Worm (Caenorhabditis elegans) whole organism, L2 larva: ENCODE results near the gene F59A1.16.

Experiments
- F13H6.1 ChIP-seq: sonication (generic microtip); optimal IDR thresholded peaks from 2 replicates; lab custom pipeline; 2016; ENCODE audit warnings: missing genetic modification characterization, missing compliant biosample characterization
- R02D3.7 ChIP-seq: fragments of 150-350 bp; optimal IDR thresholded peaks from 2 replicates; lab custom pipeline; 2014; ENCODE audit warnings: missing biosample characterization, missing genetic modification characterization
- Y55F3AM.14 ChIP-seq: fragments of 200-800 bp; sonication (Bioruptor generic); optimal IDR thresholded peaks from 2 replicates; lab custom pipeline; 2018; ENCODE audit warnings: mild to moderate bottlenecking, missing genetic modification characterization, missing compliant biosample characterization
- alr-1 ChIP-seq: fragments of 150-350 bp; optimal IDR thresholded peaks from 2 replicates; lab custom pipeline; 2014; ENCODE audit warnings: missing biosample characterization, missing genetic modification characterization
- aly-2 ChIP-seq: fragments of 150-350 bp; optimal IDR thresholded peaks from 2 replicates; lab custom pipeline; 2014; ENCODE audit warnings: missing biosample characterization, missing genetic modification characterization
- blmp-1 ChIP-seq: sonication (generic microtip); optimal IDR thresholded peaks from 2 replicates; lab custom pipeline; 2017; ENCODE audit warnings: missing genetic modification characterization, mild to moderate bottlenecking, missing compliant biosample characterization, antibody characterized with exemption, moderate library complexity; ENCODE audit not compliant: insufficient read depth
- ceh-16 ChIP-seq: fragments of 150-350 bp; optimal IDR thresholded peaks from 2 replicates; lab custom pipeline; 2014; ENCODE audit warnings: missing biosample characterization, missing genetic modification characterization
- ceh-82 ChIP-seq: fragments of 150-350 bp; optimal IDR thresholded peaks from 2 replicates; lab custom pipeline; 2014; ENCODE audit warnings: missing biosample characterization, missing genetic modification characterization
- crh-2 ChIP-seq: sonication (generic microtip); optimal IDR thresholded peaks from 2 replicates; lab custom pipeline; 2017; ENCODE audit warnings: missing biosample characterization, missing genetic modification characterization
- dmd-4 ChIP-seq: sonication (generic microtip); optimal IDR thresholded peaks from 2 replicates; lab custom pipeline; 2017; ENCODE audit warnings: missing biosample characterization, missing genetic modification characterization
- elt-1 ChIP-seq: fragments of 150-350 bp; optimal IDR thresholded peaks from 2 replicates; lab custom pipeline; 2014; ENCODE audit warnings: missing biosample characterization, missing genetic modification characterization
- fos-1 ChIP-seq: fragments of 150-350 bp; optimal IDR thresholded peaks from 2 replicates; lab custom pipeline; 2014; ENCODE audit warnings: missing biosample characterization, missing genetic modification characterization
- gmeb-1 ChIP-seq: fragments of 150-350 bp; optimal IDR thresholded peaks from 2 replicates; lab custom pipeline; 2014; ENCODE audit warnings: missing biosample characterization, missing genetic modification characterization
- lin-13 ChIP-seq: fragments of 150-350 bp; optimal IDR thresholded peaks from 2 replicates; lab custom pipeline; 2014; ENCODE audit warnings: missing biosample characterization, missing genetic modification reagents, missing genetic modification characterization
- lin-39 ChIP-seq: fragments of 150-350 bp; optimal IDR thresholded peaks from 2 replicates; lab custom pipeline; 2014; ENCODE audit warnings: missing biosample characterization, missing genetic modification reagents, missing genetic modification characterization
- mab-5 ChIP-seq: fragments of 150-350 bp; optimal IDR thresholded peaks from 2 replicates; lab custom pipeline; 2014; ENCODE audit warnings: missing biosample characterization, missing genetic modification characterization
- mbf-1 ChIP-seq: sonication (generic microtip); optimal IDR thresholded peaks from 2 replicates; lab custom pipeline; 2017; ENCODE audit warnings: missing biosample characterization, missing genetic modification characterization
- mdl-1 ChIP-seq, 2 experiments: fragments of 150-350 bp in 1 of 2; sonication (generic microtip) in 1 of 2; optimal IDR thresholded peaks; 2 replicates each; lab custom pipeline; 2017; ENCODE audit warnings: missing biosample characterization in 2 of 2, missing genetic modification characterization in 2 of 2
- nhr-12 ChIP-seq: fragments of 150-350 bp; optimal IDR thresholded peaks from 2 replicates; lab custom pipeline; 2014; ENCODE audit warnings: missing biosample characterization, missing genetic modification characterization
- nhr-23 ChIP-seq: fragments of 150-350 bp; optimal IDR thresholded peaks from 2 replicates; lab custom pipeline; 2014; ENCODE audit warnings: missing biosample characterization, missing genetic modification reagents, missing genetic modification characterization
- nhr-237 ChIP-seq: fragments of 150-350 bp; optimal IDR thresholded peaks from 2 replicates; lab custom pipeline; 2014; ENCODE audit warnings: missing biosample characterization, missing genetic modification characterization
- nhr-25 ChIP-seq: fragments of 150-350 bp; sonication (generic microtip); optimal IDR thresholded peaks from 3 replicates; lab custom pipeline; 2014; ENCODE audit warnings: missing biosample characterization, missing genetic modification characterization
- nhr-6 ChIP-seq: fragments of 150-350 bp; optimal IDR thresholded peaks from 2 replicates; lab custom pipeline; 2014; ENCODE audit warnings: missing biosample characterization, missing genetic modification characterization
- nhr-77 ChIP-seq: fragments of 150-350 bp; optimal IDR thresholded peaks from 2 replicates; lab custom pipeline; 2014; ENCODE audit warnings: missing biosample characterization, missing genetic modification characterization
- peb-1 ChIP-seq: fragments of 150-350 bp; optimal IDR thresholded peaks from 2 replicates; lab custom pipeline; 2014; ENCODE audit warnings: missing biosample characterization, missing genetic modification characterization
- sem-4 ChIP-seq: fragments of 150-350 bp; optimal IDR thresholded peaks from 2 replicates; lab custom pipeline; 2014; ENCODE audit warnings: missing biosample characterization, missing genetic modification reagents, missing genetic modification characterization
- skn-1 ChIP-seq: sonication (generic microtip); optimal IDR thresholded peaks from 2 replicates; lab custom pipeline; 2017; ENCODE audit warnings: missing biosample characterization, missing genetic modification characterization
- sma-3 ChIP-seq: sonication (generic microtip); optimal IDR thresholded peaks from 2 replicates; lab custom pipeline; 2016; ENCODE audit warnings: missing genetic modification reagents, missing genetic modification characterization, missing compliant biosample characterization
- sma-9 ChIP-seq, 2 experiments: fragments of 150-350 bp in 1 of 2; sonication (generic microtip) in 1 of 2; optimal IDR thresholded peaks; 2 replicates each; lab custom pipeline; 2014 to 2016; ENCODE audit warnings: missing genetic modification characterization in 2 of 2, mild to moderate bottlenecking in 1 of 2, missing biosample characterization in 1 of 2, missing compliant biosample characterization in 1 of 2, missing genetic modification reagents in 1 of 2, moderate library complexity in 1 of 2
- snpc-4 ChIP-seq: fragments of 150-350 bp; optimal IDR thresholded peaks from 2 replicates; lab custom pipeline; 2014; ENCODE audit warnings: missing biosample characterization, missing genetic modification characterization
- unc-39 ChIP-seq: fragments of 150-350 bp; optimal IDR thresholded peaks from 2 replicates; lab custom pipeline; 2014; ENCODE audit warnings: missing biosample characterization, missing genetic modification characterization
- unc-55 ChIP-seq: fragments of 150-350 bp; sonication (generic microtip); optimal IDR thresholded peaks from 3 replicates; lab custom pipeline; 2014; ENCODE audit warnings: missing biosample characterization, missing genetic modification reagents, missing genetic modification characterization
- unc-62 ChIP-seq: fragments of 150-350 bp; optimal IDR thresholded peaks from 2 replicates; lab custom pipeline; 2014; ENCODE audit warnings: missing biosample characterization, missing genetic modification reagents, missing genetic modification characterization
- zag-1 ChIP-seq: fragments of 150-350 bp; optimal IDR thresholded peaks from 2 replicates; lab custom pipeline; 2014; ENCODE audit warnings: missing biosample characterization, missing genetic modification characterization
- ztf-1 ChIP-seq: fragments of 200-800 bp; sonication (Bioruptor generic); conservative IDR thresholded peaks from 2 replicates; pipeline ENCODE4 v1.3.6; 2022; ENCODE audit warnings: missing genetic modification characterization, missing compliant biosample characterization
- ztf-11 ChIP-seq: sonication (generic microtip); optimal IDR thresholded peaks from 2 replicates; lab custom pipeline; 2017; ENCODE audit warnings: missing biosample characterization, missing genetic modification characterization
- ztf-4 ChIP-seq: fragments of 150-350 bp; optimal IDR thresholded peaks from 2 replicates; lab custom pipeline; 2014; ENCODE audit warnings: missing biosample characterization, missing genetic modification characterization

The F59A1.16 gene

DNA sequence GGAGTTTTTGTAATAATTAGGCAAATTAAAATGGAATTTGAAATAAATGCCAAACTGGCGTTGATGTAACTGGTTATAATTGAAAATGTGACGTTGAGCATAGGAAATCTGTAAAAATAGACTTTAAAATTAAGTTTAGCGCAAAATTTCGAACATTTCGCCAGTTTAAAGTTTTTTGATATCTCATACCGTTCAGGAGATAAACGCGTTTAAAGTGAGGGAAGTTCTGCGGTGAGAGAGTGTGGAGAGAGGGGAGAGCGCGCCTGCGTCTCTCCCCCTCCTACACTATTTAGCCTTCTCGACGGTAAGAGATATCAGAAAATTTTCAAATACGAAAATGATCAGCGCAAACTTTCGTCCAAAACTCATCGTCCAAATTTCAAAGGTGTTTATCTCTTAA, 8.2 kb downstream of the F59A1.16 start, which contains the start of gene str-92:
Gene str-92 (minus strand): TSS at position 101 of the 400 bp plus-strand sequence.
- TF ChIP-seq sma-3 (GFP tag; lab: Kevin White, UChicago): no peak
- no peak for TF ChIP-seq nhr-23 (tag; lab: Kevin White, UChicago)
- TF ChIP-seq ztf-11: no peak
- no peak for TF ChIP-seq sma-9 (GFP tag; optimal IDR thresholded peaks at IDR 0.05; lab: Kevin White, UChicago)
- no peak for TF ChIP-seq sma-9 (tag; optimal IDR thresholded peaks at IDR 0.05; lab: Kevin White, UChicago)
- TF ChIP-seq mab-5 (tag; lab: Kevin White, UChicago): no peak
- no peak for TF ChIP-seq mdl-1 (tag; optimal IDR thresholded peaks at IDR 0.05; lab: Kevin White, UChicago)
- TF ChIP-seq ceh-82 (tag; lab: Kevin White, UChicago): no peak

DNA sequence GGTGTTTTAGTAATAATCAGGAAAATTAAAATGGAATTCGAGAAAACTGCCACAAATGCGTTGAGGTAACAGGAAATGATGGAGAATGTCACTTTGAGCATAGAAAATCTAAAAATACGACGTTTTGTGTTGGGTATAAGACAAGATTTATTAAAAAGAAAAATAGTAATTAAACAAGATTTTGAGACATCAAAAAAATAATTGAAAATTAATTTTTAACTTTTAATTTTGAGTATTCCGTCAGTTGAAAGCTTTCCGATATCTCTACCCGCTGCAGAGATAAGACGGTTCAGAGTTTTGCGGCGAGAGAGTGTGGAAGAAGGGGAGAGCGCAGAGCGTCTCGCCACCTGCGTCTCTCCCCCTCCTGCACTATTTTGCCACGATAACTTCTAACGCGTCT, 11.4 kb downstream of the F59A1.16 start, which contains the start of gene str-93:
Gene str-93 (minus strand): TSS at position 101 of the 400 bp plus-strand sequence.
- TF ChIP-seq zag-1 (tag; lab: Kevin White, UChicago) (no peak), sem-4 (tag; lab: Kevin White, UChicago) (no peak), alr-1 (tag; lab: Kevin White, UChicago) (no peak), lin-39 (no peak), peb-1 (no peak), aly-2 (no peak), ceh-16 (tag; lab: Kevin White, UChicago) (no peak), unc-55 (GFP tag; lab: Kevin White, UChicago) (no peak), nhr-12 (tag; lab: Kevin White, UChicago) (no peak)

DNA sequence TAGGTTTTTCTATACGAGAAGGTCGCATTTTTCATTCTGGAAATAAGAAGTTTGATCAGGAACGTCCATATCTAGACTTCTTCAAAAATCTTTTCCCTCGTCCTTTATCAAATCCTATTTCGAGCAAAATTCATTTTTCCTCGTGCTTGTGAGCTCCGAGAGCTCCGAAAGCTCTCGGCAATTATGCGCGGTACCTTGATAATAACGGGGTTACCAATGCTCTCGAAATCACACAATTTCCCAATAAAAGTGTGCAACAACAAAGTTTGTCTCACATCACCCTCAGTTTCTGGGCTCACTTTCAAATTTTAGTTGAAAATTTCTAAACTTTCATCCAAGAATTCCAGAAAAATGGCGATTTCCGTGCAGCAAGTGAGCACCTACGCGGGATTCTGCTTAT, 16.2 kb downstream of the F59A1.16 start, which contains the start of gene str-89:
Gene str-89 (plus strand): TSS at position 301 of the 400 bp plus-strand sequence.
- TF ChIP-seq alr-1 (tag; lab: Kevin White, UChicago) (no peak), nhr-77 (tag; lab: Kevin White, UChicago) (no peak), sem-4 (tag; lab: Kevin White, UChicago) (no peak), dmd-4 (tag; lab: Kevin White, UChicago) (no peak), nhr-12 (tag; lab: Kevin White, UChicago) (no peak), F13H6.1 (no peak), snpc-4 (no peak), ztf-4 (tag; lab: Kevin White, UChicago) (no peak), elt-1 (tag; lab: Kevin White, UChicago) (no peak), ceh-16 (tag; lab: Kevin White, UChicago) (no peak)
- TF ChIP-seq, all 48 proteins: peak for 0

DNA sequence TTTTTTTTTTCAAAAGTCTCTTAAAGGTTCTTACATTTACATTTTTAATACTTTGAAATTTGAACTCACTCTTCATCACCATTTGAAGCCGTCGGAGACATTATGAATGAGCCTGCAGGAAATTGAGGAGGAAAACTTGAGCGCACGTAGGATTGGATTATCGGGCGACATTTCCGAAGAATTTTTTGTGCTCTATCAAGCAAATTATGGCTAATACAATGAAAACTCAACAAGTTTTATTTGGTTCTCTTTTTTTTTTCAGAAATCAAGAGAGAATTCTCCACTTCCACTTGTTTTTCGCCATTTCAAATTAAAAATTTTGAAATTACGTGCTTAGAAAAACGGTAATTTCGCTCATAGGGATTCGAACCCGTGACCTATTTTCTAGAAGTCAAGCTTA, 17.1 kb downstream of the F59A1.16 start, which contains the start of gene F59A1.12:
Gene F59A1.12 (minus strand): TSS at position 101 of the 400 bp plus-strand sequence.
- TF ChIP-seq sem-4 (tag; lab: Kevin White, UChicago) (no peak), mdl-1 (tag; optimal IDR thresholded peaks at IDR 0.05; lab: Kevin White, UChicago) (no peak), nhr-12 (tag; lab: Kevin White, UChicago) (no peak), gmeb-1 (no peak), ztf-11 (no peak), lin-13 (no peak), unc-39 (no peak), F13H6.1 (no peak), crh-2 (tag; lab: Kevin White, UChicago) (no peak), aly-2 (no peak), Y55F3AM.14 (GFP tag; lab: Kevin White, UChicago) (no peak), lin-39 (no peak), peb-1 (no peak), ztf-1 (no peak), ceh-82 (tag; lab: Kevin White, UChicago) (no peak), blmp-1 (tag; lab: Kevin White, UChicago) (no peak), nhr-237 (tag; lab: Kevin White, UChicago) (no peak), skn-1 (tag; lab: Kevin White, UChicago) (no peak), nhr-77 (tag; lab: Kevin White, UChicago) (no peak)

DNA sequence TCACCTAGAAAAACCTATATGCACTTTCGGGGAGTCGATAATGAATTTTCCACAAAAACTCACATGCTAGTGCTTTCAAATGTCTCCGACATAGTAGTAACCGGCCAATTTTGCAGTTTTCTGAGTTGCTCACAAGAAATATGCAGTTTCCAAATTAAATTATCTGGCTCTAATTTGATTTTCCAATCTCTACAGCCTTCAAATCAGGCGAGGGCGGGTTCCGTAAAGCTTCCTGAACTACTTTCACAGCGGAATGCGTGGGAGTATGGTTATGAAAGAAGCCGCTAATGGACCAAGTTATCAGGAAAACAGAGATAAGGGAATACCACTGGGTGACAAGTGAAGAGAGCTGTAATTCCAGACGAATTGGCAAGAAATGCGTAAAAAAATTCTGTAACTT, 18.9 kb downstream of the F59A1.16 start, which contains the start of gene F59A1.11:
Gene F59A1.11 (minus strand): TSS at position 101 of the 400 bp plus-strand sequence.
- TF ChIP-seq unc-39: no peak
- TF ChIP-seq nhr-25 (tag; lab: Kevin White, UChicago): no peak
- no peak for TF ChIP-seq elt-1 (tag; lab: Kevin White, UChicago)
- no peak for TF ChIP-seq snpc-4
- TF ChIP-seq gmeb-1: no peak
- TF ChIP-seq peb-1: no peak
- TF ChIP-seq nhr-6 (tag; lab: Kevin White, UChicago): no peak
- TF ChIP-seq unc-62: no peak
- TF ChIP-seq nhr-23 (tag; lab: Kevin White, UChicago): no peak
- TF ChIP-seq fos-1 (tag; lab: Kevin White, UChicago): no peak
- no peak for TF ChIP-seq R02D3.7 (tag; lab: Kevin White, UChicago)
- TF ChIP-seq alr-1 (tag; lab: Kevin White, UChicago): no peak
- no peak for TF ChIP-seq sem-4 (tag; lab: Kevin White, UChicago)
- no peak for TF ChIP-seq mbf-1 (tag; lab: Kevin White, UChicago)
- no peak for TF ChIP-seq lin-13
- TF ChIP-seq, all 48 proteins: peak for 0
